Worm (Caenorhabditis elegans) whole organism, young adult: ENCODE measurements around the gene apb-1.

Experiments used
- B0019.2 ChIP-seq: fragments of 200-800 bp; sonication (Bioruptor generic); conservative IDR thresholded peaks from 2 replicates; pipeline ENCODE4 v1.3.6; 2022; ENCODE audit warnings: missing genetic modification reagents, missing genetic modification characterization, missing compliant biosample characterization
- C06A6.2 ChIP-seq: fragments of 200-800 bp; sonication (Bioruptor generic); conservative IDR thresholded peaks from 2 replicates; pipeline ENCODE4 v1.3.6; 2022; ENCODE audit warnings: missing genetic modification characterization, missing compliant biosample characterization
- C17E4.6 ChIP-seq: fragments of 200-800 bp; sonication (Bioruptor generic); IDR thresholded peaks from 2 replicates; pipeline ENCODE4 v1.3.6; 2022; ENCODE audit warnings: missing genetic modification reagents, missing genetic modification characterization, missing compliant biosample characterization
- F22D6.2 ChIP-seq: sonication (generic microtip); optimal IDR thresholded peaks from 2 replicates; lab custom pipeline; 2016; ENCODE audit warnings: mild to moderate bottlenecking, missing genetic modification characterization, missing compliant biosample characterization
- F23B12.7 ChIP-seq: sonication (generic microtip); optimal IDR thresholded peaks from 2 replicates; lab custom pipeline; 2017; ENCODE audit warnings: missing genetic modification characterization, mild to moderate bottlenecking, missing compliant biosample characterization, antibody characterized with exemption, moderate library complexity; ENCODE audit not compliant: insufficient read depth
- Y53G8AR.9 ChIP-seq: fragments of 200-800 bp; sonication (Bioruptor generic); conservative IDR thresholded peaks from 2 replicates; pipeline ENCODE4 v1.3.6; 2022; ENCODE audit warnings: missing genetic modification reagents, missing genetic modification characterization, missing compliant biosample characterization
- Y67H2A.10 ChIP-seq: fragments of 200-800 bp; sonication (Bioruptor generic); conservative IDR thresholded peaks from 2 replicates; pipeline ENCODE4 v1.3.6; 2022; ENCODE audit warnings: missing genetic modification reagents, missing genetic modification characterization, missing compliant biosample characterization
- ZK185.1 ChIP-seq: sonication (generic microtip); optimal IDR thresholded peaks from 2 replicates; lab custom pipeline; 2016; ENCODE audit warnings: mild to moderate bottlenecking, missing genetic modification characterization, missing compliant biosample characterization; ENCODE audit not compliant: poor library complexity, severe bottlenecking
- atf-7 ChIP-seq: sonication (generic microtip); optimal IDR thresholded peaks from 2 replicates; lab custom pipeline; 2017; ENCODE audit warnings: mild to moderate bottlenecking, missing genetic modification characterization, missing compliant biosample characterization
- athp-1 ChIP-seq: sonication (generic microtip); optimal IDR thresholded peaks from 2 replicates; lab custom pipeline; 2017; ENCODE audit warnings: mild to moderate bottlenecking, missing genetic modification characterization, missing compliant biosample characterization
- attf-5 ChIP-seq: fragments of 200-800 bp; sonication (Bioruptor generic); optimal IDR thresholded peaks from 2 replicates; lab custom pipeline; 2018; ENCODE audit warnings: mild to moderate bottlenecking, missing genetic modification characterization, missing compliant biosample characterization
- bed-2 ChIP-seq: fragments of 200-800 bp; sonication (Bioruptor generic); IDR thresholded peaks from 2 replicates; pipeline ENCODE4 v1.3.6; 2022; ENCODE audit warnings: missing genetic modification reagents, missing genetic modification characterization, missing compliant biosample characterization
- ceh-100 ChIP-seq: fragments of 200-800 bp; sonication (Bioruptor generic); IDR thresholded peaks from 2 replicates; pipeline ENCODE4 v1.3.6; 2022; ENCODE audit warnings: missing genetic modification reagents, missing genetic modification characterization, missing compliant biosample characterization
- ceh-27 ChIP-seq: fragments of 200-800 bp; sonication (Bioruptor generic); optimal IDR thresholded peaks from 2 replicates; lab custom pipeline; 2018; ENCODE audit warnings: mild to moderate bottlenecking, missing genetic modification characterization, moderate library complexity, missing compliant biosample characterization
- chd-7 ChIP-seq: sonication (generic microtip); optimal IDR thresholded peaks from 2 replicates; lab custom pipeline; 2016; ENCODE audit warnings: mild to moderate bottlenecking, missing genetic modification characterization, moderate library complexity, missing compliant biosample characterization
- dpff-1 ChIP-seq: sonication (generic microtip); optimal IDR thresholded peaks from 2 replicates; lab custom pipeline; 2017; ENCODE audit warnings: mild to moderate bottlenecking, missing genetic modification characterization, missing compliant biosample characterization
- dpl-1 ChIP-seq: fragments of 150-350 bp; optimal IDR thresholded peaks from 2 replicates; lab custom pipeline; 2014; ENCODE audit warnings: missing biosample characterization, missing genetic modification reagents, missing genetic modification characterization
- efl-1 ChIP-seq: fragments of 150-350 bp; optimal IDR thresholded peaks from 2 replicates; lab custom pipeline; 2014; ENCODE audit warnings: missing biosample characterization, missing genetic modification reagents, missing genetic modification characterization
- egl-18 ChIP-seq: fragments of 200-800 bp; sonication (Bioruptor generic); IDR thresholded peaks from 2 replicates; pipeline ENCODE4 v1.3.6; 2022; ENCODE audit warnings: missing genetic modification reagents, missing genetic modification characterization, missing compliant biosample characterization
- egrh-3 ChIP-seq: fragments of 200-800 bp; sonication (Bioruptor generic); IDR thresholded peaks from 2 replicates; pipeline ENCODE4 v1.3.6; 2022; ENCODE audit warnings: missing genetic modification reagents, missing genetic modification characterization, missing compliant biosample characterization
- ets-4 ChIP-seq: fragments of 200-800 bp; sonication (Bioruptor generic); optimal IDR thresholded peaks from 2 replicates; lab custom pipeline; 2018; ENCODE audit warnings: mild to moderate bottlenecking, missing genetic modification characterization, missing compliant biosample characterization
- gei-17 ChIP-seq: fragments of 200-800 bp; sonication (Bioruptor generic); optimal IDR thresholded peaks from 2 replicates; lab custom pipeline; 2018; ENCODE audit warnings: mild to moderate bottlenecking, missing genetic modification characterization, missing compliant biosample characterization
- him-1 ChIP-seq: sonication (generic microtip); optimal IDR thresholded peaks from 2 replicates; lab custom pipeline; 2016; ENCODE audit warnings: missing genotype, missing genetic modification reagents, missing genetic modification characterization, missing compliant biosample characterization
- hmg-20 ChIP-seq: fragments of 200-800 bp; sonication (Bioruptor generic); IDR thresholded peaks from 2 replicates; pipeline ENCODE4 v1.3.6; 2022; ENCODE audit warnings: missing genetic modification reagents, missing genetic modification characterization, missing compliant biosample characterization
- lin-26 ChIP-seq: fragments of 200-800 bp; sonication (Bioruptor generic); IDR thresholded peaks from 2 replicates; pipeline ENCODE4 v1.3.6; 2022; ENCODE audit warnings: missing genetic modification reagents, missing genetic modification characterization, missing compliant biosample characterization
- lir-1 ChIP-seq: fragments of 200-800 bp; sonication (Bioruptor generic); conservative IDR thresholded peaks from 2 replicates; pipeline ENCODE4 v1.3.6; 2022; ENCODE audit warnings: missing genetic modification reagents, missing genetic modification characterization, missing compliant biosample characterization
- madf-6 ChIP-seq: fragments of 200-800 bp; sonication (Bioruptor generic); IDR thresholded peaks from 2 replicates; pipeline ENCODE4 v1.3.6; 2022; ENCODE audit warnings: missing genetic modification reagents, missing genetic modification characterization, missing compliant biosample characterization
- madf-8 ChIP-seq: fragments of 200-800 bp; sonication (Bioruptor generic); conservative IDR thresholded peaks from 2 replicates; pipeline ENCODE4 v1.3.6; 2022; ENCODE audit warnings: missing genetic modification reagents, missing genetic modification characterization, missing compliant biosample characterization
- mes-4 ChIP-seq: sonication (generic microtip); optimal IDR thresholded peaks from 2 replicates; lab custom pipeline; 2016; ENCODE audit warnings: missing genotype, missing genetic modification characterization, missing compliant biosample characterization
- nfyb-1 ChIP-seq: fragments of 200-800 bp; sonication (Bioruptor generic); IDR thresholded peaks from 2 replicates; pipeline ENCODE4 v1.3.6; 2022; ENCODE audit warnings: missing genetic modification reagents, missing genetic modification characterization, missing compliant biosample characterization
- nhr-120 ChIP-seq: fragments of 200-800 bp; sonication (Bioruptor generic); IDR thresholded peaks from 2 replicates; pipeline ENCODE4 v1.3.6; 2022; ENCODE audit warnings: missing genetic modification characterization, missing compliant biosample characterization
- nhr-27 ChIP-seq: fragments of 200-800 bp; sonication (Bioruptor generic); optimal IDR thresholded peaks from 2 replicates; lab custom pipeline; 2018; ENCODE audit warnings: mild to moderate bottlenecking, missing genetic modification characterization, moderate library complexity, missing compliant biosample characterization
- nhr-80 ChIP-seq: sonication (generic microtip); optimal IDR thresholded peaks from 2 replicates; lab custom pipeline; 2016; ENCODE audit warnings: missing genetic modification characterization, missing compliant biosample characterization
- pbrm-1 ChIP-seq: fragments of 200-800 bp; sonication (Bioruptor generic); IDR thresholded peaks from 2 replicates; pipeline ENCODE4 v1.3.6; 2022; ENCODE audit warnings: missing genetic modification reagents, missing genetic modification characterization, missing compliant biosample characterization
- repo-1 ChIP-seq: sonication (generic microtip); optimal IDR thresholded peaks from 2 replicates; lab custom pipeline; 2017; ENCODE audit warnings: mild to moderate bottlenecking, missing genetic modification characterization, missing compliant biosample characterization
- sea-2 ChIP-seq: fragments of 200-800 bp; sonication (Bioruptor generic); IDR thresholded peaks from 2 replicates; pipeline ENCODE4 v1.3.6; 2022; ENCODE audit warnings: missing genetic modification characterization, missing compliant biosample characterization
- snpc-1.1 ChIP-seq: sonication (generic microtip); optimal IDR thresholded peaks from 2 replicates; lab custom pipeline; 2017; ENCODE audit warnings: missing genetic modification characterization, mild to moderate bottlenecking, missing compliant biosample characterization, antibody characterized with exemption, moderate library complexity, missing genotype, missing genetic modification reagents; ENCODE audit not compliant: insufficient read depth
- snpc-1.3 ChIP-seq: sonication (generic microtip); optimal IDR thresholded peaks from 2 replicates; lab custom pipeline; 2017; ENCODE audit warnings: missing genetic modification characterization, mild to moderate bottlenecking, missing compliant biosample characterization, antibody characterized with exemption, moderate library complexity, missing genotype, missing genetic modification reagents; ENCODE audit not compliant: insufficient read depth
- tlf-1 ChIP-seq: fragments of 200-800 bp; sonication (Bioruptor generic); optimal IDR thresholded peaks from 2 replicates; lab custom pipeline; 2018; ENCODE audit warnings: mild to moderate bottlenecking, missing genetic modification characterization, missing compliant biosample characterization
- unc-130 ChIP-seq: sonication (generic microtip); optimal IDR thresholded peaks from 2 replicates; lab custom pipeline; 2016; ENCODE audit warnings: missing genetic modification reagents, missing genetic modification characterization, missing compliant biosample characterization
- xnd-1 ChIP-seq: sonication (generic microtip); optimal IDR thresholded peaks from 2 replicates; lab custom pipeline; 2016; ENCODE audit warnings: missing genotype, missing genetic modification reagents, missing genetic modification characterization, missing compliant biosample characterization
- zfh-2 ChIP-seq: fragments of 200-800 bp; sonication (Bioruptor generic); conservative IDR thresholded peaks from 2 replicates; pipeline ENCODE4 v1.3.6; 2022; ENCODE audit warnings: missing genetic modification reagents, missing genetic modification characterization, missing compliant biosample characterization
- zim-3 ChIP-seq: sonication (generic microtip); optimal IDR thresholded peaks from 2 replicates; lab custom pipeline; 2017; ENCODE audit warnings: mild to moderate bottlenecking, missing genetic modification characterization, moderate library complexity, missing compliant biosample characterization
- ztf-22 ChIP-seq: fragments of 200-800 bp; sonication (Bioruptor generic); optimal IDR thresholded peaks from 2 replicates; lab custom pipeline; 2018; ENCODE audit warnings: mild to moderate bottlenecking, missing genetic modification characterization, moderate library complexity, missing compliant biosample characterization

Gene apb-1

ce11 chrIII:2596984-2597454 is at the start of gene apb-1 (continued):
- peak; percentile 17; the same call in 1 of the 2 replicates for TF ChIP-seq C17E4.6
- peak; percentile 75 for TF ChIP-seq F23B12.7 (tag; lab: Kevin White, UChicago)
- TF ChIP-seq ets-4 (GFP tag; lab: Kevin White, UChicago) = no peak
- no peak for TF ChIP-seq dpff-1
- no peak for TF ChIP-seq B0019.2 (GFP tag; lab: Robert Waterston, UW)
- peak; percentile 83 for TF ChIP-seq athp-1 (tag; lab: Kevin White, UChicago)
- 0 out of 2 replicates have a peak, but pooled peaks have one; percentile 6 for TF ChIP-seq Y67H2A.10
- TF ChIP-seq egl-18 (GFP tag; lab: Robert Waterston, UW) = 0 out of 2 replicates have a peak, but pooled peaks have one; percentile 76
- peak; percentile 93 for TF ChIP-seq madf-6 (GFP tag; lab: Robert Waterston, UW)
- TF ChIP-seq ZK185.1 = no peak
- TF ChIP-seq Y53G8AR.9 (GFP tag; lab: Robert Waterston, UW) = peak; percentile 94
- peak; percentile 77 for TF ChIP-seq xnd-1 (tag; lab: Kevin White, UChicago)
- TF ChIP-seq efl-1 (GFP tag; lab: Kevin White, UChicago) = peak; percentile 50
- peak; percentile 82 for TF ChIP-seq pbrm-1 (GFP tag; lab: Robert Waterston, UW)
- no peak for TF ChIP-seq chd-7 (tag; lab: Kevin White, UChicago)
- TF ChIP-seq nhr-120 (GFP tag; lab: Robert Waterston, UW) = no peak
- peak; percentile 25 for TF ChIP-seq nhr-80
- TF ChIP-seq ceh-100 (GFP tag; lab: Robert Waterston, UW) = peak; percentile 69
- TF ChIP-seq attf-5 (GFP tag; lab: Kevin White, UChicago) = peak; percentile 91
- TF ChIP-seq hmg-20 (GFP tag; lab: Robert Waterston, UW) = peak; percentile 88
- TF ChIP-seq lir-1 (GFP tag; lab: Robert Waterston, UW) = peak; percentile 56; the same call in 1 of the 2 replicates
- TF ChIP-seq madf-8 (GFP tag; lab: Robert Waterston, UW) = peak; percentile 70
- peak; percentile 93 for TF ChIP-seq nfyb-1 (GFP tag; lab: Robert Waterston, UW)
- no peak for TF ChIP-seq bed-2
- TF ChIP-seq dpl-1 (GFP tag; lab: Kevin White, UChicago) = peak; percentile 28
- peak; percentile 73 for TF ChIP-seq atf-7
- 0 out of 2 replicates have a peak, but pooled peaks have one; percentile 39 for TF ChIP-seq sea-2 (GFP tag; lab: Robert Waterston, UW)
- no peak for TF ChIP-seq him-1 (tag; lab: Kevin White, UChicago)
- TF ChIP-seq tlf-1 (GFP tag; lab: Kevin White, UChicago) = peak; percentile 79
- TF ChIP-seq zim-3 (tag; lab: Kevin White, UChicago) = no peak
- TF ChIP-seq, all 124 proteins: peak for 50

- TF ChIP-seq egrh-3 (no peak), F23B12.7 (tag; lab: Kevin White, UChicago) (no peak), efl-1 (GFP tag; lab: Kevin White, UChicago) (no peak), lin-26 (GFP tag; lab: Robert Waterston, UW) (no peak), C06A6.2 (no peak), dpl-1 (GFP tag; lab: Kevin White, UChicago) (no peak), repo-1 (tag; lab: Kevin White, UChicago) (no peak), chd-7 (tag; lab: Kevin White, UChicago) (no peak), ceh-100 (GFP tag; lab: Robert Waterston, UW) (no peak), nhr-27 (no peak), mes-4 (tag; lab: Kevin White, UChicago) (no peak)
- TF ChIP-seq, all 124 proteins: peak for 0
Measured at ce11 chrIII:2641659-2642058, 44.8 kb upstream of the apb-1 start.

ce11 chrIII:2636137-2636536 is 39.3 kb upstream of the apb-1 start, which contains the start of gene zmp-2:
TSS of gene zmp-2 (plus strand) at chrIII:2636383.
- TF ChIP-seq unc-130 (GFP tag; lab: Kevin White, UChicago) (no peak), attf-5 (GFP tag; lab: Kevin White, UChicago) (no peak), pbrm-1 (GFP tag; lab: Robert Waterston, UW) (peak; percentile 36; the same call in 1 of the 2 replicates), zfh-2 (peak; percentile 77), ztf-22 (no peak), snpc-1.1 (tag; lab: Kevin White, UChicago) (no peak), xnd-1 (tag; lab: Kevin White, UChicago) (no peak), ceh-27 (no peak), F22D6.2 (tag; lab: Kevin White, UChicago) (no peak), sea-2 (GFP tag; lab: Robert Waterston, UW) (no peak), snpc-1.3 (tag; lab: Kevin White, UChicago) (no peak), egrh-3 (peak; percentile 57; the same call in 1 of the 2 replicates), gei-17 (no peak)
